Worm (Caenorhabditis elegans) whole organism, young adult: Measurements from ENCODE around the gene ttc-4.

ENCODE experiments used
- B0336.3 ChIP-seq: fragments of 200-800 bp; sonication (Bioruptor generic); IDR thresholded peaks from 2 replicates; pipeline ENCODE4 v1.3.6; 2022; ENCODE audit warnings: missing genetic modification characterization, missing compliant biosample characterization
- C06A6.2 ChIP-seq: fragments of 200-800 bp; sonication (Bioruptor generic); conservative IDR thresholded peaks from 2 replicates; pipeline ENCODE4 v1.3.6; 2022; ENCODE audit warnings: missing genetic modification characterization, missing compliant biosample characterization
- F22D6.2 ChIP-seq: sonication (generic microtip); optimal IDR thresholded peaks from 2 replicates; lab custom pipeline; 2016; ENCODE audit warnings: mild to moderate bottlenecking, missing genetic modification characterization, missing compliant biosample characterization
- F37B4.10 ChIP-seq: fragments of 200-800 bp; sonication (Bioruptor generic); IDR thresholded peaks from 2 replicates; pipeline ENCODE4 v1.3.6; 2022; ENCODE audit warnings: missing genetic modification characterization, missing compliant biosample characterization
- F52B5.7 ChIP-seq: sonication (generic microtip); optimal IDR thresholded peaks from 2 replicates; lab custom pipeline; 2016; ENCODE audit warnings: mild to moderate bottlenecking, missing genetic modification characterization, missing compliant biosample characterization
- K12H6.12 ChIP-seq: fragments of 200-800 bp; sonication (Bioruptor generic); optimal IDR thresholded peaks from 2 replicates; lab custom pipeline; 2018; ENCODE audit warnings: mild to moderate bottlenecking, missing genetic modification characterization, missing compliant biosample characterization
- Y53G8AR.9 ChIP-seq: fragments of 200-800 bp; sonication (Bioruptor generic); conservative IDR thresholded peaks from 2 replicates; pipeline ENCODE4 v1.3.6; 2022; ENCODE audit warnings: missing genetic modification reagents, missing genetic modification characterization, missing compliant biosample characterization
- Y56A3A.18 ChIP-seq: fragments of 200-800 bp; sonication (Bioruptor generic); IDR thresholded peaks from 2 replicates; pipeline ENCODE4 v1.3.6; 2022; ENCODE audit warnings: missing genetic modification reagents, missing genetic modification characterization, missing compliant biosample characterization
- ama-1 ChIP-seq, 3 experiments: fragments of 150-350 bp in 1 of 3; sonication (generic microtip) in 2 of 3; optimal IDR thresholded peaks; 2 replicates each; lab custom pipeline; 2014 to 2018; ENCODE audit warnings: missing biosample characterization in 2 of 3, missing genetic modification characterization in 2 of 3, missing genetic modification reagents in 2 of 3
- aptf-3 ChIP-seq: fragments of 200-800 bp; sonication (Bioruptor generic); IDR thresholded peaks from 2 replicates; pipeline ENCODE4 v1.3.6; 2022; ENCODE audit warnings: missing genetic modification characterization, missing compliant biosample characterization
- atf-7 ChIP-seq: sonication (generic microtip); optimal IDR thresholded peaks from 2 replicates; lab custom pipeline; 2017; ENCODE audit warnings: mild to moderate bottlenecking, missing genetic modification characterization, missing compliant biosample characterization
- bed-1 ChIP-seq: fragments of 200-800 bp; sonication (Bioruptor generic); IDR thresholded peaks from 2 replicates; pipeline ENCODE4 v1.3.6; 2022; ENCODE audit warnings: missing genetic modification reagents, missing genetic modification characterization, missing compliant biosample characterization
- ccch-3 ChIP-seq: fragments of 200-800 bp; sonication (Bioruptor generic); optimal IDR thresholded peaks from 2 replicates; lab custom pipeline; 2018; ENCODE audit warnings: mild to moderate bottlenecking, missing genetic modification characterization, missing compliant biosample characterization
- cebp-1 ChIP-seq, 2 experiments: fragments of 200-800 bp in 1 of 2; sonication (Bioruptor generic) in 1 of 2; sonication (generic microtip) in 1 of 2; IDR thresholded peaks in 1 of 2; optimal IDR thresholded peaks in 1 of 2; 2 replicates each; pipeline versions ENCODE4 v1.3.6 to Lab custom; 2017 to 2022; ENCODE audit warnings: missing compliant biosample characterization in 2 of 2, missing genetic modification characterization in 2 of 2, mild to moderate bottlenecking in 1 of 2, missing genetic modification reagents in 1 of 2, moderate library complexity in 1 of 2
- cebp-2 ChIP-seq: fragments of 200-800 bp; sonication (Bioruptor generic); IDR thresholded peaks from 2 replicates; pipeline ENCODE4 v1.3.6; 2022; ENCODE audit warnings: missing genetic modification characterization, missing compliant biosample characterization
- ceh-91 ChIP-seq: fragments of 200-800 bp; sonication (Bioruptor generic); IDR thresholded peaks from 2 replicates; pipeline ENCODE4 v1.3.6; 2022; ENCODE audit warnings: missing genetic modification reagents, missing genetic modification characterization, missing compliant biosample characterization
- chd-7 ChIP-seq: sonication (generic microtip); optimal IDR thresholded peaks from 2 replicates; lab custom pipeline; 2016; ENCODE audit warnings: mild to moderate bottlenecking, missing genetic modification characterization, moderate library complexity, missing compliant biosample characterization
- dox-1 ChIP-seq: fragments of 200-800 bp; sonication (Bioruptor generic); IDR thresholded peaks from 2 replicates; pipeline ENCODE4 v1.3.6; 2022; ENCODE audit warnings: missing genetic modification reagents, missing genetic modification characterization, missing compliant biosample characterization
- ekl-4 ChIP-seq: fragments of 200-800 bp; sonication (Bioruptor generic); IDR thresholded peaks from 2 replicates; pipeline ENCODE4 v1.3.6; 2022; ENCODE audit warnings: missing genetic modification reagents, missing genetic modification characterization, missing compliant biosample characterization
- fkh-3 ChIP-seq: sonication (generic microtip); optimal IDR thresholded peaks from 2 replicates; lab custom pipeline; 2016; ENCODE audit warnings: mild to moderate bottlenecking, missing genetic modification characterization, missing compliant biosample characterization
- gei-17 ChIP-seq: fragments of 200-800 bp; sonication (Bioruptor generic); optimal IDR thresholded peaks from 2 replicates; lab custom pipeline; 2018; ENCODE audit warnings: mild to moderate bottlenecking, missing genetic modification characterization, missing compliant biosample characterization
- hmg-1.2 ChIP-seq: fragments of 200-800 bp; sonication (Bioruptor generic); IDR thresholded peaks from 2 replicates; pipeline ENCODE4 v1.3.6; 2022; ENCODE audit warnings: missing genetic modification reagents, missing genetic modification characterization, missing compliant biosample characterization
- hmg-20 ChIP-seq: fragments of 200-800 bp; sonication (Bioruptor generic); IDR thresholded peaks from 2 replicates; pipeline ENCODE4 v1.3.6; 2022; ENCODE audit warnings: missing genetic modification reagents, missing genetic modification characterization, missing compliant biosample characterization
- let-607 ChIP-seq, 2 experiments: fragments of 200-800 bp in 1 of 2; sonication (Bioruptor generic) in 1 of 2; sonication (generic microtip) in 1 of 2; optimal IDR thresholded peaks; 2 replicates each; lab custom pipeline; 2016 to 2018; ENCODE audit warnings: mild to moderate bottlenecking in 2 of 2, missing compliant biosample characterization in 2 of 2, missing genetic modification characterization in 2 of 2, moderate library complexity in 2 of 2, missing genotype in 1 of 2
- lin-26 ChIP-seq: fragments of 200-800 bp; sonication (Bioruptor generic); IDR thresholded peaks from 2 replicates; pipeline ENCODE4 v1.3.6; 2022; ENCODE audit warnings: missing genetic modification reagents, missing genetic modification characterization, missing compliant biosample characterization
- lin-35 ChIP-seq, 3 experiments: fragments of 150-350 bp in 2 of 3; sonication (generic microtip) in 1 of 3; optimal IDR thresholded peaks; 2 replicates each; lab custom pipeline; 2014 to 2018; ENCODE audit warnings: missing biosample characterization in 3 of 3, missing genetic modification characterization in 3 of 3, missing genetic modification reagents in 3 of 3
- lin-54 ChIP-seq: fragments of 200-800 bp; sonication (Bioruptor generic); optimal IDR thresholded peaks from 2 replicates; lab custom pipeline; 2018; ENCODE audit warnings: mild to moderate bottlenecking, missing genetic modification characterization, missing compliant biosample characterization
- lir-1 ChIP-seq: fragments of 200-800 bp; sonication (Bioruptor generic); conservative IDR thresholded peaks from 2 replicates; pipeline ENCODE4 v1.3.6; 2022; ENCODE audit warnings: missing genetic modification reagents, missing genetic modification characterization, missing compliant biosample characterization
- madf-3 ChIP-seq: fragments of 200-800 bp; sonication (Bioruptor generic); IDR thresholded peaks from 2 replicates; pipeline ENCODE4 v1.3.6; 2022; ENCODE audit warnings: missing genetic modification reagents, missing genetic modification characterization, missing compliant biosample characterization
- madf-6 ChIP-seq: fragments of 200-800 bp; sonication (Bioruptor generic); IDR thresholded peaks from 2 replicates; pipeline ENCODE4 v1.3.6; 2022; ENCODE audit warnings: missing genetic modification reagents, missing genetic modification characterization, missing compliant biosample characterization
- mcd-1 ChIP-seq: fragments of 200-800 bp; sonication (Bioruptor generic); IDR thresholded peaks from 2 replicates; pipeline ENCODE4 v1.3.6; 2022; ENCODE audit warnings: missing genetic modification reagents, missing genetic modification characterization, missing compliant biosample characterization
- nfyb-1 ChIP-seq: fragments of 200-800 bp; sonication (Bioruptor generic); IDR thresholded peaks from 2 replicates; pipeline ENCODE4 v1.3.6; 2022; ENCODE audit warnings: missing genetic modification reagents, missing genetic modification characterization, missing compliant biosample characterization
- nhr-90 ChIP-seq: sonication (generic microtip); optimal IDR thresholded peaks from 2 replicates; lab custom pipeline; 2016; ENCODE audit warnings: missing genotype, mild to moderate bottlenecking, missing genetic modification characterization, missing compliant biosample characterization
- pbrm-1 ChIP-seq: fragments of 200-800 bp; sonication (Bioruptor generic); IDR thresholded peaks from 2 replicates; pipeline ENCODE4 v1.3.6; 2022; ENCODE audit warnings: missing genetic modification reagents, missing genetic modification characterization, missing compliant biosample characterization
- repo-1 ChIP-seq: sonication (generic microtip); optimal IDR thresholded peaks from 2 replicates; lab custom pipeline; 2017; ENCODE audit warnings: mild to moderate bottlenecking, missing genetic modification characterization, missing compliant biosample characterization
- snpc-4 ChIP-seq, 5 experiments: fragments of 150-350 bp in 1 of 5; sonication (generic microtip) in 4 of 5; optimal IDR thresholded peaks; 2 replicates each; lab custom pipeline; 2014 to 2018; ENCODE audit warnings: missing genetic modification characterization in 5 of 5, missing biosample characterization in 3 of 5, antibody characterized with exemption in 2 of 5, mild to moderate bottlenecking in 2 of 5, missing compliant biosample characterization in 2 of 5, missing genotype in 2 of 5, moderate library complexity in 2 of 5, missing genetic modification reagents in 1 of 5
- zim-3 ChIP-seq: sonication (generic microtip); optimal IDR thresholded peaks from 2 replicates; lab custom pipeline; 2017; ENCODE audit warnings: mild to moderate bottlenecking, missing genetic modification characterization, moderate library complexity, missing compliant biosample characterization

The ttc-4 gene

ce11 chrII:5574925-5575324 lies 19.6 kb upstream of the ttc-4 start:
- TF ChIP-seq aptf-3 (GFP tag; lab: Robert Waterston, UW) (no peak), ama-1 (optimal IDR thresholded peaks at IDR 0.05; lab: Kevin White, UChicago) (peak; percentile 33), ama-1 (GFP tag; optimal IDR thresholded peaks at IDR 0.05; lab: Kevin White, UChicago) (no peak), pbrm-1 (peak; percentile 36; the same call in 1 of the 2 replicates), F52B5.7 (peak; percentile 62), nhr-90 (tag; lab: Kevin White, UChicago) (no peak), ceh-91 (GFP tag; lab: Robert Waterston, UW) (no peak), cebp-2 (GFP tag; lab: Robert Waterston, UW) (no peak), C06A6.2 (GFP tag; lab: Robert Waterston, UW) (0 out of 2 replicates have a peak, but pooled peaks have one; percentile 26), hmg-20 (GFP tag; lab: Robert Waterston, UW) (0 out of 2 replicates have a peak, but pooled peaks have one; percentile 2), bed-1 (GFP tag; lab: Robert Waterston, UW) (0 out of 2 replicates have a peak, but pooled peaks have one; percentile 47), chd-7 (tag; lab: Kevin White, UChicago) (peak; percentile 70), F37B4.10 (GFP tag; lab: Robert Waterston, UW) (no peak), lin-54 (peak; percentile 6), dox-1 (GFP tag; lab: Robert Waterston, UW) (peak; percentile 45; the same call in 1 of the 2 replicates), madf-3 (GFP tag; lab: Robert Waterston, UW) (peak; percentile 67; the same call in 1 of the 2 replicates), gei-17 (GFP tag; lab: Kevin White, UChicago) (peak; percentile 55), hmg-1.2 (GFP tag; lab: Robert Waterston, UW) (peak; percentile 19; the same call in 1 of the 2 replicates), ccch-3 (GFP tag; lab: Kevin White, UChicago) (no peak), lin-35 (GFP tag; optimal IDR thresholded peaks at IDR 0.05; lab: Kevin White, UChicago) (peak in 1 of 3 experiments; percentile 55), repo-1 (peak; percentile 86), B0336.3 (GFP tag; lab: Robert Waterston, UW) (peak; percentile 80), zim-3 (peak; percentile 42), mcd-1 (GFP tag; lab: Robert Waterston, UW) (peak; percentile 38; the same call in 1 of the 2 replicates), K12H6.12 (tag; lab: Kevin White, UChicago) (peak; percentile 20), F22D6.2 (tag; lab: Kevin White, UChicago) (no peak), snpc-4 (GFP tag; optimal IDR thresholded peaks at IDR 0.05; lab: Kevin White, UChicago) (no peak), snpc-4 (tag; optimal IDR thresholded peaks at IDR 0.05; lab: Kevin White, UChicago) (peak in 1 of 4 experiments; percentile 20), nfyb-1 (GFP tag; lab: Robert Waterston, UW) (peak; percentile 67; the same call in 1 of the 2 replicates), cebp-1 (GFP tag; IDR thresholded peaks at IDR 0.05; lab: Robert Waterston, UW) (no peak), cebp-1 (tag; optimal IDR thresholded peaks at IDR 0.05; lab: Kevin White, UChicago) (peak; percentile 40), ekl-4 (GFP tag; lab: Robert Waterston, UW) (peak; percentile 73; the same call in 1 of the 2 replicates), madf-6 (GFP tag; lab: Robert Waterston, UW) (peak; percentile 33), atf-7 (tag; lab: Kevin White, UChicago) (peak; percentile 70), fkh-3 (tag; lab: Kevin White, UChicago) (peak; percentile 41), lin-26 (GFP tag; lab: Robert Waterston, UW) (peak; percentile 37; the same call in 1 of the 2 replicates), lir-1 (GFP tag; lab: Robert Waterston, UW) (no peak), Y56A3A.18 (GFP tag; lab: Robert Waterston, UW) (peak; percentile 78; the same call in 1 of the 2 replicates), let-607 (tag; optimal IDR thresholded peaks at IDR 0.05; lab: Kevin White, UChicago) (peak; percentile 49 to 76), Y53G8AR.9 (GFP tag; lab: Robert Waterston, UW) (peak; percentile 81; the same call in 1 of the 2 replicates)
